Worm (Caenorhabditis elegans) whole organism, young adult: ENCODE results near the gene sdc-2.

Source experiments
- B0261.1 ChIP-seq: sonication (generic microtip); optimal IDR thresholded peaks from 2 replicates; lab custom pipeline; 2016; ENCODE audit warnings: mild to moderate bottlenecking, missing genetic modification characterization, moderate library complexity, missing compliant biosample characterization
- B0336.3 ChIP-seq: fragments of 200-800 bp; sonication (Bioruptor generic); IDR thresholded peaks from 2 replicates; pipeline ENCODE4 v1.3.6; 2022; ENCODE audit warnings: missing genetic modification characterization, missing compliant biosample characterization
- F23B12.7 ChIP-seq: sonication (generic microtip); optimal IDR thresholded peaks from 2 replicates; lab custom pipeline; 2017; ENCODE audit warnings: missing genetic modification characterization, mild to moderate bottlenecking, missing compliant biosample characterization, antibody characterized with exemption, moderate library complexity; ENCODE audit not compliant: insufficient read depth
- F37B4.10 ChIP-seq: fragments of 200-800 bp; sonication (Bioruptor generic); IDR thresholded peaks from 2 replicates; pipeline ENCODE4 v1.3.6; 2022; ENCODE audit warnings: missing genetic modification characterization, missing compliant biosample characterization
- F52B5.7 ChIP-seq: sonication (generic microtip); optimal IDR thresholded peaks from 2 replicates; lab custom pipeline; 2016; ENCODE audit warnings: mild to moderate bottlenecking, missing genetic modification characterization, missing compliant biosample characterization
- K12H6.12 ChIP-seq: fragments of 200-800 bp; sonication (Bioruptor generic); optimal IDR thresholded peaks from 2 replicates; lab custom pipeline; 2018; ENCODE audit warnings: mild to moderate bottlenecking, missing genetic modification characterization, missing compliant biosample characterization
- Y67H2A.10 ChIP-seq: fragments of 200-800 bp; sonication (Bioruptor generic); conservative IDR thresholded peaks from 2 replicates; pipeline ENCODE4 v1.3.6; 2022; ENCODE audit warnings: missing genetic modification reagents, missing genetic modification characterization, missing compliant biosample characterization
- ama-1 ChIP-seq, 3 experiments: fragments of 150-350 bp in 1 of 3; sonication (generic microtip) in 2 of 3; optimal IDR thresholded peaks; 2 replicates each; lab custom pipeline; 2014 to 2018; ENCODE audit warnings: missing biosample characterization in 2 of 3, missing genetic modification characterization in 2 of 3, missing genetic modification reagents in 2 of 3
- atf-7 ChIP-seq: sonication (generic microtip); optimal IDR thresholded peaks from 2 replicates; lab custom pipeline; 2017; ENCODE audit warnings: mild to moderate bottlenecking, missing genetic modification characterization, missing compliant biosample characterization
- bed-1 ChIP-seq: fragments of 200-800 bp; sonication (Bioruptor generic); IDR thresholded peaks from 2 replicates; pipeline ENCODE4 v1.3.6; 2022; ENCODE audit warnings: missing genetic modification reagents, missing genetic modification characterization, missing compliant biosample characterization
- cebp-1 ChIP-seq, 2 experiments: fragments of 200-800 bp in 1 of 2; sonication (Bioruptor generic) in 1 of 2; sonication (generic microtip) in 1 of 2; IDR thresholded peaks in 1 of 2; optimal IDR thresholded peaks in 1 of 2; 2 replicates each; pipeline versions ENCODE4 v1.3.6 to Lab custom; 2017 to 2022; ENCODE audit warnings: missing compliant biosample characterization in 2 of 2, missing genetic modification characterization in 2 of 2, mild to moderate bottlenecking in 1 of 2, missing genetic modification reagents in 1 of 2, moderate library complexity in 1 of 2
- chd-7 ChIP-seq: sonication (generic microtip); optimal IDR thresholded peaks from 2 replicates; lab custom pipeline; 2016; ENCODE audit warnings: mild to moderate bottlenecking, missing genetic modification characterization, moderate library complexity, missing compliant biosample characterization
- die-1 ChIP-seq: sonication (generic microtip); optimal IDR thresholded peaks from 2 replicates; lab custom pipeline; 2016; ENCODE audit warnings: missing genotype, mild to moderate bottlenecking, missing genetic modification characterization, missing compliant biosample characterization
- dpff-1 ChIP-seq: sonication (generic microtip); optimal IDR thresholded peaks from 2 replicates; lab custom pipeline; 2017; ENCODE audit warnings: mild to moderate bottlenecking, missing genetic modification characterization, missing compliant biosample characterization
- dpl-1 ChIP-seq: fragments of 150-350 bp; optimal IDR thresholded peaks from 2 replicates; lab custom pipeline; 2014; ENCODE audit warnings: missing biosample characterization, missing genetic modification reagents, missing genetic modification characterization
- egl-44 ChIP-seq: fragments of 200-800 bp; sonication (Bioruptor generic); IDR thresholded peaks from 2 replicates; pipeline ENCODE4 v1.3.6; 2022; ENCODE audit warnings: missing genetic modification reagents, missing genetic modification characterization, missing compliant biosample characterization
- egrh-3 ChIP-seq: fragments of 200-800 bp; sonication (Bioruptor generic); IDR thresholded peaks from 2 replicates; pipeline ENCODE4 v1.3.6; 2022; ENCODE audit warnings: missing genetic modification reagents, missing genetic modification characterization, missing compliant biosample characterization
- gei-17 ChIP-seq: fragments of 200-800 bp; sonication (Bioruptor generic); optimal IDR thresholded peaks from 2 replicates; lab custom pipeline; 2018; ENCODE audit warnings: mild to moderate bottlenecking, missing genetic modification characterization, missing compliant biosample characterization
- hlh-26 ChIP-seq: fragments of 200-800 bp; sonication (Bioruptor generic); conservative IDR thresholded peaks from 2 replicates; pipeline ENCODE4 v1.3.6; 2022; ENCODE audit warnings: missing genetic modification reagents, missing genetic modification characterization, missing compliant biosample characterization
- hmg-1.2 ChIP-seq: fragments of 200-800 bp; sonication (Bioruptor generic); IDR thresholded peaks from 2 replicates; pipeline ENCODE4 v1.3.6; 2022; ENCODE audit warnings: missing genetic modification reagents, missing genetic modification characterization, missing compliant biosample characterization
- lin-35 ChIP-seq, 3 experiments: fragments of 150-350 bp in 2 of 3; sonication (generic microtip) in 1 of 3; optimal IDR thresholded peaks; 2 replicates each; lab custom pipeline; 2014 to 2018; ENCODE audit warnings: missing biosample characterization in 3 of 3, missing genetic modification characterization in 3 of 3, missing genetic modification reagents in 3 of 3
- lin-40 ChIP-seq: sonication (generic microtip); optimal IDR thresholded peaks from 2 replicates; lab custom pipeline; 2016; ENCODE audit warnings: missing genetic modification characterization, mild to moderate bottlenecking, missing compliant biosample characterization, missing genotype, missing genetic modification reagents
- lsl-1 ChIP-seq: fragments of 200-800 bp; sonication (Bioruptor generic); optimal IDR thresholded peaks from 2 replicates; lab custom pipeline; 2018; ENCODE audit warnings: mild to moderate bottlenecking, missing genetic modification characterization, moderate library complexity, missing compliant biosample characterization
- lsy-27 ChIP-seq: sonication (generic microtip); optimal IDR thresholded peaks from 2 replicates; lab custom pipeline; 2017; ENCODE audit warnings: missing genetic modification characterization, mild to moderate bottlenecking, missing compliant biosample characterization, antibody characterized with exemption, missing genotype, borderline replicate concordance; ENCODE audit not compliant: insufficient read depth
- madf-10 ChIP-seq: sonication (generic microtip); optimal IDR thresholded peaks from 2 replicates; lab custom pipeline; 2016; ENCODE audit warnings: mild to moderate bottlenecking, missing genetic modification characterization, missing compliant biosample characterization
- mcd-1 ChIP-seq: fragments of 200-800 bp; sonication (Bioruptor generic); IDR thresholded peaks from 2 replicates; pipeline ENCODE4 v1.3.6; 2022; ENCODE audit warnings: missing genetic modification reagents, missing genetic modification characterization, missing compliant biosample characterization
- nhr-179 ChIP-seq: sonication (generic microtip); optimal IDR thresholded peaks from 2 replicates; lab custom pipeline; 2016; ENCODE audit warnings: mild to moderate bottlenecking, missing genetic modification characterization, missing compliant biosample characterization
- nhr-80 ChIP-seq: sonication (generic microtip); optimal IDR thresholded peaks from 2 replicates; lab custom pipeline; 2016; ENCODE audit warnings: missing genetic modification characterization, missing compliant biosample characterization
- pbrm-1 ChIP-seq: fragments of 200-800 bp; sonication (Bioruptor generic); IDR thresholded peaks from 2 replicates; pipeline ENCODE4 v1.3.6; 2022; ENCODE audit warnings: missing genetic modification reagents, missing genetic modification characterization, missing compliant biosample characterization
- pha-4 ChIP-seq: fragments of 150-350 bp; sonication (generic microtip); optimal IDR thresholded peaks from 2 replicates; lab custom pipeline; 2014; ENCODE audit warnings: missing biosample characterization, missing genetic modification reagents, missing genetic modification characterization
- tlf-1 ChIP-seq: fragments of 200-800 bp; sonication (Bioruptor generic); optimal IDR thresholded peaks from 2 replicates; lab custom pipeline; 2018; ENCODE audit warnings: mild to moderate bottlenecking, missing genetic modification characterization, missing compliant biosample characterization
- zfh-2 ChIP-seq: fragments of 200-800 bp; sonication (Bioruptor generic); conservative IDR thresholded peaks from 2 replicates; pipeline ENCODE4 v1.3.6; 2022; ENCODE audit warnings: missing genetic modification reagents, missing genetic modification characterization, missing compliant biosample characterization
- zim-3 ChIP-seq: sonication (generic microtip); optimal IDR thresholded peaks from 2 replicates; lab custom pipeline; 2017; ENCODE audit warnings: mild to moderate bottlenecking, missing genetic modification characterization, moderate library complexity, missing compliant biosample characterization
- ztf-22 ChIP-seq: fragments of 200-800 bp; sonication (Bioruptor generic); optimal IDR thresholded peaks from 2 replicates; lab custom pipeline; 2018; ENCODE audit warnings: mild to moderate bottlenecking, missing genetic modification characterization, moderate library complexity, missing compliant biosample characterization
- ztf-6 ChIP-seq: fragments of 200-800 bp; sonication (Bioruptor generic); IDR thresholded peaks from 2 replicates; pipeline ENCODE4 v1.3.6; 2022; ENCODE audit warnings: missing genetic modification reagents, missing genetic modification characterization, missing compliant biosample characterization

sdc-2 gene

ce11 chrX:11481825-11482093 lies 40.7 kb upstream of the sdc-2 start:
- TF ChIP-seq lin-40 (tag; lab: Kevin White, UChicago) (peak; percentile 19), egrh-3 (GFP tag; lab: Robert Waterston, UW) (no peak)

DNA sequence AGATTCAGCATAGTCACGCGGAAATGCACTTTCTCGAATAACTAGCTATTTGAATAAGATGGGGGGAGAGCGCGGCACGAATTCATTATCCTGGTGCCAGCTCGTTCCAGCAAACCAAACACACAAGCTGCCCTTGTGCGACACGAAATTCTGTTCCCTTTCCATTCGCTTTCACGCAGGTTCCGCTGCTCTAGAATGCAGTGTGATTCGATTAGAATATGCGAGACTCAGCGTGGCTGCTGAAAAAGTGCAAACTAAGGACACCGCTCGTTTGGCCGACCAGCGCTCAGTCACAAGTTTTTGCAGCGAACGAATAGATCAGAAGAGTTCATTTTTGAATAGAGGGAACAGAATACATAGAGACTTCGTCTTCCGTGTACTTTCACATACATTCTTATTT lies 40.4 kb upstream of the sdc-2 start:
- TF ChIP-seq lsy-27 (tag; lab: Kevin White, UChicago) (no peak), B0336.3 (peak; percentile 4; the same call in 1 of the 2 replicates), hlh-26 (no peak), zfh-2 (GFP tag; lab: Robert Waterston, UW) (0 out of 2 replicates have a peak, but pooled peaks have one; percentile 34), die-1 (tag; lab: Kevin White, UChicago) (peak; percentile 12), pbrm-1 (GFP tag; lab: Robert Waterston, UW) (0 out of 2 replicates have a peak, but pooled peaks have one; percentile 24)

- TF ChIP-seq lin-40 (tag; lab: Kevin White, UChicago) (no peak), F23B12.7 (tag; lab: Kevin White, UChicago) (peak; percentile 36), Y67H2A.10 (GFP tag; lab: Robert Waterston, UW) (no peak), zfh-2 (GFP tag; lab: Robert Waterston, UW) (no peak), zim-3 (tag; lab: Kevin White, UChicago) (peak; percentile 3), cebp-1 (GFP tag; IDR thresholded peaks at IDR 0.05; lab: Robert Waterston, UW) (no peak), cebp-1 (tag; optimal IDR thresholded peaks at IDR 0.05; lab: Kevin White, UChicago) (peak; percentile 46), gei-17 (GFP tag; lab: Kevin White, UChicago) (no peak), ama-1 (optimal IDR thresholded peaks at IDR 0.05; lab: Kevin White, UChicago) (peak; percentile 51), ama-1 (GFP tag; optimal IDR thresholded peaks at IDR 0.05; lab: Kevin White, UChicago) (no peak), egrh-3 (GFP tag; lab: Robert Waterston, UW) (no peak), F37B4.10 (GFP tag; lab: Robert Waterston, UW) (no peak), ztf-6 (GFP tag; lab: Robert Waterston, UW) (no peak), nhr-80 (tag; lab: Kevin White, UChicago) (peak; percentile 98), tlf-1 (GFP tag; lab: Kevin White, UChicago) (peak; percentile 6), B0261.1 (tag; lab: Kevin White, UChicago) (no peak), pha-4 (tag; lab: Kevin White, UChicago) (peak; percentile 25), lin-35 (GFP tag; optimal IDR thresholded peaks at IDR 0.05; lab: Kevin White, UChicago) (no peak), madf-10 (peak; percentile 22)
- TF ChIP-seq, all 124 proteins: peak for 8
These were observed 39.9 kb upstream of the sdc-2 start for ce11 chrX:11482637-11483036.

ce11 chrX:11484027-11484426 lies 38.5 kb upstream of the sdc-2 start:
- TF ChIP-seq tlf-1 (GFP tag; lab: Kevin White, UChicago) (no peak), bed-1 (GFP tag; lab: Robert Waterston, UW) (no peak)
- TF ChIP-seq, all 124 proteins: peak for 0

- no peak for TF ChIP-seq atf-7
- TF ChIP-seq die-1 (tag; lab: Kevin White, UChicago) = no peak
- no peak for TF ChIP-seq lsl-1 (GFP tag; lab: Kevin White, UChicago)
- TF ChIP-seq hmg-1.2 = no peak
- TF ChIP-seq nhr-179 (tag; lab: Kevin White, UChicago) = no peak
- no peak for TF ChIP-seq dpff-1 (tag; lab: Kevin White, UChicago)
- TF ChIP-seq mcd-1 (GFP tag; lab: Robert Waterston, UW) = no peak
- no peak for TF ChIP-seq F37B4.10 (GFP tag; lab: Robert Waterston, UW)
- TF ChIP-seq chd-7 (tag; lab: Kevin White, UChicago) = no peak
- TF ChIP-seq ztf-22 (GFP tag; lab: Kevin White, UChicago) = no peak
- TF ChIP-seq dpl-1 (GFP tag; lab: Kevin White, UChicago) = no peak
- no peak for TF ChIP-seq F52B5.7 (tag; lab: Kevin White, UChicago)
- no peak for TF ChIP-seq egl-44 (GFP tag; lab: Robert Waterston, UW)
- TF ChIP-seq K12H6.12 = no peak
These were observed 35.0 kb upstream of the sdc-2 start, which contains the start of gene spp-9 for ce11 chrX:11487484-11487883. Gene spp-9 (plus strand): TSS chrX:11487784.
